Worm (Caenorhabditis elegans): ENCODE data around the gene K06A9.1.

- TF ChIP-seq him-1 (tag; optimal IDR thresholded peaks at IDR 0.05): no peak
- no peak for TF ChIP-seq W03F9.2 (tag; optimal IDR thresholded peaks at IDR 0.05)
Observed at ce11 chrX:1541072-1541471, 6.2 kb upstream of the K06A9.1 start.

Measured in whole organism, L4/young adult.